Fruit fly (Drosophila melanogaster) whole organism, embryonic: ENCODE data around the gene Myo28B1.

Experiments used
- Abd-B ChIP-seq: fragments of 200-800 bp; sonication (Bioruptor generic); optimal IDR thresholded peaks from 2 replicates; lab custom pipeline; 2018; ENCODE audit warnings: missing biosample characterization, mild to moderate bottlenecking, missing genetic modification characterization, moderate library complexity
- B-H1 ChIP-seq: fragments of 200-800 bp; sonication (Bioruptor generic); IDR thresholded peaks from 3 replicates; pipeline ENCODE4 v1.3.6; 2022; ENCODE audit warnings: missing biosample characterization, missing genetic modification characterization
- CG10431 ChIP-seq: fragments of 200-800 bp; sonication (Bioruptor generic); optimal IDR thresholded peaks from 3 replicates; lab custom pipeline; 2018; ENCODE audit warnings: missing biosample characterization, mild to moderate bottlenecking, missing genetic modification characterization
- CG11085 ChIP-seq: fragments of 200-800 bp; sonication (Bioruptor generic); IDR thresholded peaks from 2 replicates; pipeline ENCODE4 v1.3.6; 2022; ENCODE audit warnings: missing biosample characterization, missing genetic modification characterization
- CG11247 ChIP-seq: fragments of 200-800 bp; sonication (Bioruptor generic); IDR thresholded peaks from 2 replicates; pipeline ENCODE4 v1.3.6; 2022; ENCODE audit warnings: missing biosample characterization, missing genetic modification characterization
- CG11560 ChIP-seq: fragments of 200-800 bp; sonication (Bioruptor generic); IDR thresholded peaks from 3 replicates; pipeline ENCODE4 v1.3.6; 2022; ENCODE audit warnings: missing biosample characterization, missing genetic modification characterization
- CG12104 ChIP-seq: fragments of 200-800 bp; sonication (Bioruptor generic); optimal IDR thresholded peaks from 3 replicates; lab custom pipeline; 2016; ENCODE audit warnings: missing biosample characterization, missing genetic modification characterization
- CG12236 ChIP-seq: fragments of 200-800 bp; sonication (Bioruptor generic); optimal IDR thresholded peaks from 2 replicates; lab custom pipeline; 2016; ENCODE audit warnings: missing biosample characterization, missing genetic modification characterization
- CG13296 ChIP-seq: fragments of 200-800 bp; sonication (Bioruptor generic); optimal IDR thresholded peaks from 3 replicates; lab custom pipeline; 2018; ENCODE audit warnings: missing biosample characterization, mild to moderate bottlenecking, missing genetic modification characterization
- CG14014 ChIP-seq: fragments of 200-800 bp; sonication (Bioruptor generic); IDR thresholded peaks from 2 replicates; pipeline ENCODE4 v1.3.6; 2022; ENCODE audit warnings: missing biosample characterization, missing genetic modification characterization
- CG14050 ChIP-seq: fragments of 200-800 bp; sonication (Bioruptor generic); IDR thresholded peaks from 3 replicates; pipeline ENCODE4 v1.3.6; 2022; ENCODE audit warnings: missing biosample characterization, missing genetic modification characterization
- CG15479 ChIP-seq: fragments of 200-800 bp; sonication (Bioruptor generic); optimal IDR thresholded peaks from 3 replicates; lab custom pipeline; 2019; ENCODE audit warnings: missing biosample characterization, mild to moderate bottlenecking, missing genetic modification characterization, moderate library complexity
- CG16863 ChIP-seq: fragments of 200-800 bp; sonication (Bioruptor generic); optimal IDR thresholded peaks from 3 replicates; lab custom pipeline; 2016; ENCODE audit warnings: missing biosample characterization, missing genetic modification characterization
- CG17912 ChIP-seq: fragments of 200-800 bp; sonication (Bioruptor generic); optimal IDR thresholded peaks from 2 replicates; lab custom pipeline; 2018; ENCODE audit warnings: missing biosample characterization, mild to moderate bottlenecking, missing genetic modification characterization
- CG18262 ChIP-seq: fragments of 200-800 bp; optimal IDR thresholded peaks from 3 replicates; lab custom pipeline; 2019; ENCODE audit warnings: missing biosample characterization, mild to moderate bottlenecking, missing genetic modification characterization, moderate library complexity
- CG18619 ChIP-seq: fragments of 200-800 bp; sonication (Bioruptor generic); optimal IDR thresholded peaks from 3 replicates; lab custom pipeline; 2017; ENCODE audit warnings: missing biosample characterization, mild to moderate bottlenecking, missing genetic modification characterization
- CG30403 ChIP-seq: fragments of 200-800 bp; sonication (Bioruptor generic); optimal IDR thresholded peaks from 3 replicates; lab custom pipeline; 2016; ENCODE audit warnings: missing biosample characterization, missing genetic modification characterization
- CG34224 ChIP-seq: fragments of 200-800 bp; sonication (Bioruptor generic); IDR thresholded peaks from 3 replicates; pipeline ENCODE4 v1.3.6; 2022; ENCODE audit warnings: missing biosample characterization, missing genetic modification characterization; ENCODE audit not compliant: partially characterized antibody
- CG4404 ChIP-seq: fragments of 200-800 bp; sonication (Bioruptor generic); IDR thresholded peaks from 2 replicates; pipeline ENCODE4 v1.3.6; 2022; ENCODE audit warnings: missing biosample characterization, missing genetic modification characterization
- CG7987 ChIP-seq: fragments of 200-800 bp; sonication (Bioruptor generic); optimal IDR thresholded peaks from 2 replicates; lab custom pipeline; 2018; ENCODE audit warnings: missing biosample characterization, mild to moderate bottlenecking, missing genetic modification characterization, moderate library complexity
- CG8924 ChIP-seq: fragments of 200-800 bp; optimal IDR thresholded peaks from 3 replicates; lab custom pipeline; 2019; ENCODE audit warnings: missing biosample characterization, mild to moderate bottlenecking, missing genetic modification characterization, moderate library complexity
- CG9797 ChIP-seq: fragments of 200-800 bp; sonication (Bioruptor generic); optimal IDR thresholded peaks from 3 replicates; lab custom pipeline; 2018; ENCODE audit warnings: missing biosample characterization, mild to moderate bottlenecking, missing genetic modification characterization
- Fer2 ChIP-seq: fragments of 200-800 bp; sonication (Bioruptor generic); optimal IDR thresholded peaks from 2 replicates; lab custom pipeline; 2018; ENCODE audit warnings: missing biosample characterization, mild to moderate bottlenecking, missing genetic modification characterization, moderate library complexity
- Gsc ChIP-seq: fragments of 200-800 bp; sonication (Bioruptor generic); IDR thresholded peaks from 2 replicates; pipeline ENCODE4 v1.3.6; 2022; ENCODE audit warnings: missing biosample characterization, missing genetic modification characterization
- Hmr ChIP-seq: fragments of 200-800 bp; sonication (Bioruptor generic); optimal IDR thresholded peaks from 3 replicates; lab custom pipeline; 2017; ENCODE audit warnings: mild to moderate bottlenecking, missing biosample characterization, missing genetic modification reagents, missing genetic modification characterization
- MBD-R2 ChIP-seq: fragments of 200-800 bp; sonication (Bioruptor generic); IDR thresholded peaks from 2 replicates; pipeline ENCODE4 v1.3.6; 2022; ENCODE audit warnings: missing biosample characterization, missing genetic modification characterization
- Ravus ChIP-seq: fragments of 200-800 bp; sonication (Bioruptor generic); IDR thresholded peaks from 2 replicates; pipeline ENCODE4 v1.3.6; 2022; ENCODE audit warnings: missing biosample characterization, missing genetic modification characterization
- ato ChIP-seq: fragments of 200-800 bp; sonication (Bioruptor generic); IDR thresholded peaks from 2 replicates; pipeline ENCODE4 v1.3.6; 2022; ENCODE audit warnings: missing biosample characterization, missing genetic modification characterization; ENCODE audit not compliant: partially characterized antibody
- bowl ChIP-seq: fragments of 200-800 bp; sonication (Bioruptor generic); IDR thresholded peaks from 2 replicates; pipeline ENCODE4 v1.3.6; 2022; ENCODE audit warnings: missing biosample characterization, missing genetic modification characterization
- chif ChIP-seq, 2 experiments: fragments of 200-800 bp; sonication (Bioruptor generic); optimal IDR thresholded peaks; 3 replicates each; lab custom pipeline; 2016; ENCODE audit warnings: missing biosample characterization in 2 of 2, missing genetic modification characterization in 2 of 2
- chn ChIP-seq: fragments of 200-800 bp; sonication (Bioruptor generic); optimal IDR thresholded peaks from 2 replicates; lab custom pipeline; 2016; ENCODE audit warnings: missing biosample characterization, missing genetic modification characterization
- dati ChIP-seq: fragments of 200-800 bp; sonication (Bioruptor generic); IDR thresholded peaks from 2 replicates; pipeline ENCODE4 v1.3.6; 2022; ENCODE audit warnings: missing biosample characterization, missing genetic modification characterization
- dm ChIP-seq: fragments of 200-800 bp; sonication (Bioruptor generic); optimal IDR thresholded peaks from 3 replicates; lab custom pipeline; 2016; ENCODE audit warnings: missing biosample characterization, missing genetic modification characterization
- eve ChIP-seq, 2 experiments: fragments of >200 bp; optimal IDR thresholded peaks; 2 replicates each; lab custom pipeline; 2017; ENCODE audit warnings: missing biosample characterization in 2 of 2, missing genetic modification characterization in 2 of 2
- gt ChIP-seq: fragments of 200-800 bp; sonication (Bioruptor generic); IDR thresholded peaks from 2 replicates; pipeline ENCODE4 v1.3.6; 2022; ENCODE audit warnings: missing biosample characterization, missing genetic modification characterization
- h ChIP-seq: fragments of >200 bp; optimal IDR thresholded peaks from 2 replicates; lab custom pipeline; 2017
- hbn ChIP-seq: fragments of 200-800 bp; sonication (Bioruptor generic); IDR thresholded peaks from 2 replicates; pipeline ENCODE4 v1.3.6; 2022; ENCODE audit warnings: missing biosample characterization, missing genetic modification characterization; ENCODE audit not compliant: partially characterized antibody
- hth ChIP-seq: fragments of >200 bp; optimal IDR thresholded peaks from 2 replicates; lab custom pipeline; 2017; ENCODE audit warnings: inconsistent platforms
- inv ChIP-seq: fragments of 200-800 bp; sonication (Bioruptor generic); IDR thresholded peaks from 2 replicates; pipeline ENCODE4 v1.3.6; 2022; ENCODE audit warnings: missing biosample characterization, missing genetic modification characterization; ENCODE audit not compliant: partially characterized antibody
- knrl ChIP-seq: fragments of 200-800 bp; sonication (Bioruptor generic); IDR thresholded peaks from 3 replicates; pipeline ENCODE4 v1.3.6; 2022; ENCODE audit warnings: missing biosample characterization, missing genetic modification characterization; ENCODE audit not compliant: partially characterized antibody
- org-1 ChIP-seq: fragments of 200-800 bp; sonication (Bioruptor generic); optimal IDR thresholded peaks from 2 replicates; lab custom pipeline; 2017; ENCODE audit warnings: missing biosample characterization, missing genetic modification characterization
- p53 ChIP-seq: fragments of 200-800 bp; sonication (Bioruptor generic); optimal IDR thresholded peaks from 2 replicates; lab custom pipeline; 2016; ENCODE audit warnings: missing biosample characterization, missing genetic modification characterization
- pfk ChIP-seq: fragments of 200-800 bp; sonication (Bioruptor generic); optimal IDR thresholded peaks from 2 replicates; lab custom pipeline; 2018; ENCODE audit warnings: missing biosample characterization, mild to moderate bottlenecking, missing genetic modification characterization, moderate library complexity
- pho ChIP-seq: fragments of 200-800 bp; sonication (Bioruptor generic); optimal IDR thresholded peaks from 2 replicates; lab custom pipeline; 2016; ENCODE audit warnings: missing biosample characterization, missing genetic modification characterization
- phol ChIP-seq: fragments of 200-800 bp; sonication (Bioruptor generic); optimal IDR thresholded peaks from 3 replicates; lab custom pipeline; 2018; ENCODE audit warnings: missing biosample characterization, mild to moderate bottlenecking, missing genetic modification characterization, moderate library complexity
- pita ChIP-seq: fragments of 200-800 bp; sonication (Bioruptor generic); optimal IDR thresholded peaks from 2 replicates; lab custom pipeline; 2017; ENCODE audit warnings: missing biosample characterization, mild to moderate bottlenecking, missing genetic modification characterization
- pum ChIP-seq: fragments of 200-800 bp; sonication (Bioruptor generic); optimal IDR thresholded peaks from 2 replicates; lab custom pipeline; 2016; ENCODE audit warnings: missing biosample characterization, missing genetic modification characterization
- sr ChIP-seq: fragments of 200-800 bp; sonication (Bioruptor generic); IDR thresholded peaks from 3 replicates; pipeline ENCODE4 v1.3.6; 2022; ENCODE audit warnings: missing biosample characterization, missing genetic modification characterization
- ssp ChIP-seq: fragments of 200-800 bp; sonication (Bioruptor generic); IDR thresholded peaks from 2 replicates; pipeline ENCODE4 v1.3.6; 2022; ENCODE audit warnings: missing biosample characterization, missing genetic modification characterization
- yki ChIP-seq: fragments of >200 bp; optimal IDR thresholded peaks from 3 replicates; lab custom pipeline; 2018
- zfh1 ChIP-seq: fragments of 200-800 bp; sonication (Bioruptor generic); IDR thresholded peaks from 3 replicates; pipeline ENCODE4 v1.3.6; 2022; ENCODE audit warnings: missing biosample characterization, missing genetic modification characterization

The Myo28B1 gene

DNA sequence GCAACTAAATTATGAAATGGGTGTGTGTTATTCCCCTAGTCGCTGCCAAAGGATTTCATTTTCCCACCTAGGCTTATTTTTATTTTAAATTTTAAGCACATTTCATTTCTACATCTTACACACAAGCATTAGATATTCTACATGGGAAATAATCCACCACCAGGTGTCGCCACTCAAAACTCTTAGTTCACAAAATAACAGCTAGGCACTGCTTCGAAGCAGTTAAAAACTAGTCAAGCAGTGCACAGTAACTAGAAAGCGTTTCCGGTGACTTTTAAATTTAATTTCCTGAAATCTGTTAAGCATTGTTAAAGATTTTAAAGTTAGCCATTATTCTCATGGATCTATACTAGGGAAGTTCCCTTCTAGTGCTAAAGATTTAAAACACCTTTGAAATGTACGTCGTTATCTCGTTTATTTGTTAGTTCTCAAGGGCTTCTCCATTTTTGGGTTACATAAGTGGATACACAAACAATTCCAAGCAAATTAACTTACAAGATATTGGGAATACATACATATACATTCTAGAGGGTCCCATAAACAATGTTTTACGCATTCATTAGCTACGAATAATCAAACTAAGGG is 24.1 kb upstream of the Myo28B1 start (continued):
- TF ChIP-seq zfh1 (GFP tag; lab: Robert Waterston, UW) (peak; percentile 89), ato (GFP tag; lab: Robert Waterston, UW) (no peak), pita (GFP tag; lab: Kevin White, UChicago) (peak; percentile 35), hbn (GFP tag; lab: Robert Waterston, UW) (no peak), dati (peak; percentile 74), chif (GFP tag; optimal IDR thresholded peaks at IDR 0.05; lab: Kevin White, UChicago) (peak; percentile 85 to 95), CG18262 (tag; lab: Kevin White, UChicago) (no peak), pho (GFP tag; lab: Kevin White, UChicago) (peak; percentile 61), CG10431 (GFP tag; lab: Kevin White, UChicago) (no peak), knrl (GFP tag; lab: Robert Waterston, UW) (peak; percentile 58; the same call in 1 of the 3 replicates), CG12104 (no peak), CG18619 (GFP tag; lab: Kevin White, UChicago) (peak; percentile 69), CG11085 (GFP tag; lab: Robert Waterston, UW) (peak; percentile 90), CG17912 (GFP tag; lab: Kevin White, UChicago) (peak; percentile 45), CG15479 (GFP tag; lab: Kevin White, UChicago) (no peak), Abd-B (GFP tag; lab: Kevin White, UChicago) (no peak), sr (peak; percentile 83), dm (peak; percentile 61), Gsc (GFP tag; lab: Robert Waterston, UW) (peak; percentile 56), B-H1 (peak; percentile 59; the same call in 2 of the 3 replicates), bowl (GFP tag; lab: Robert Waterston, UW) (peak; percentile 38; the same call in 1 of the 2 replicates), CG11560 (tag; lab: Robert Waterston, UW) (peak; percentile 77), pfk (GFP tag; lab: Kevin White, UChicago) (no peak), pum (GFP tag; lab: Kevin White, UChicago) (peak; percentile 88), ssp (peak; percentile 67), CG30403 (GFP tag; lab: Kevin White, UChicago) (peak; percentile 86), CG12236 (GFP tag; lab: Kevin White, UChicago) (peak; percentile 66), chn (GFP tag; lab: Kevin White, UChicago) (peak; percentile 89), CG14050 (GFP tag; lab: Robert Waterston, UW) (peak; percentile 60; the same call in 2 of the 3 replicates), hth (lab: Kevin White, UChicago) (no peak), Ravus (GFP tag; lab: Robert Waterston, UW) (no peak; the same call in 1 of the 2 replicates), CG7987 (GFP tag; lab: Kevin White, UChicago) (no peak), yki (lab: Kevin White, UChicago) (peak; percentile 45), CG11247 (peak; percentile 88), MBD-R2 (GFP tag; lab: Robert Waterston, UW) (peak; percentile 51), CG14014 (GFP tag; lab: Robert Waterston, UW) (peak; percentile 78), CG8924 (tag; lab: Kevin White, UChicago) (no peak), CG13296 (GFP tag; lab: Kevin White, UChicago) (no peak), eve (GFP tag; optimal IDR thresholded peaks at IDR 0.05; lab: Kevin White, UChicago) (no peak), gt (GFP tag; lab: Robert Waterston, UW) (no peak; the same call in 1 of the 2 replicates), CG34224 (GFP tag; lab: Robert Waterston, UW) (no peak), CG4404 (0 out of 2 replicates have a peak, but pooled peaks have one; percentile 26), h (lab: Kevin White, UChicago) (no peak), p53 (peak; percentile 64), Hmr (GFP tag; lab: Kevin White, UChicago) (peak; percentile 93), Fer2 (no peak), CG9797 (GFP tag; lab: Kevin White, UChicago) (no peak), org-1 (GFP tag; lab: Kevin White, UChicago) (peak; percentile 23), CG16863 (GFP tag; lab: Kevin White, UChicago) (peak; percentile 44), phol (tag; lab: Kevin White, UChicago) (peak; percentile 40), inv (GFP tag; lab: Robert Waterston, UW) (no peak)
